Worm (Caenorhabditis elegans): ENCODE data around the gene F28H6.8.

F28H6.8 gene

DNA sequence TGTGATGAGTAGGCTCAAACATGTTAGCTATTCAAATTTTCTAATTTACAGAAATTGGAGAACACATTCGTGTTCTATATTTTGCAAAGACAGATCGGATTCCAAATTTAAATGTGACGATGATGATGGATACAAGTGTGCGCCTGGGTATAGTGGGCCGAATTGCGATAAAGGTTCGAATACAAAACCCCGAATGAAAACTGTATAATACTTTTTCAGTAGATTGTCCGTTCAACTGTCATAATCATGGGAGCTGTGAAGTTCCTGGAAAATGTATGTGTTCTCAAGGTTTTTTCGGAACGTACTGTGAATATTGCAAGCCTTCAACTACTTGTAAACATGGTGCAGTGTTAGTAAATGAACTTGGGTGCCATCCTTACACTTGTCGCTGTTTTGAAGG is 43.2 kb downstream of the F28H6.8 start:
- TF ChIP-seq let-526 (GFP tag; IDR thresholded peaks at IDR 0.05) = no peak
- no peak for TF ChIP-seq efl-1 (GFP tag; optimal IDR thresholded peaks at IDR 0.05)
- TF ChIP-seq egrh-3 (GFP tag; IDR thresholded peaks at IDR 0.05) = no peak
- TF ChIP-seq cebp-2 (GFP tag; IDR thresholded peaks at IDR 0.05) = no peak
- no peak for TF ChIP-seq lag-1 (GFP tag; IDR thresholded peaks at IDR 0.05)
- no peak for TF ChIP-seq attf-5 (GFP tag; optimal IDR thresholded peaks at IDR 0.05)
- TF ChIP-seq Y95B8A.8 (GFP tag; IDR thresholded peaks at IDR 0.05) = no peak
- TF ChIP-seq D2030.7 (GFP tag; IDR thresholded peaks at IDR 0.05) = no peak
- TF ChIP-seq bed-1 (GFP tag; IDR thresholded peaks at IDR 0.05) = no peak
- TF ChIP-seq bed-2 (GFP tag; IDR thresholded peaks at IDR 0.05) = no peak
- no peak for TF ChIP-seq dpl-1 (GFP tag; optimal IDR thresholded peaks at IDR 0.05)
- no peak for TF ChIP-seq B0019.2 (GFP tag; conservative IDR thresholded peaks at IDR 0.05)
- TF ChIP-seq F49E8.2 (tag; optimal IDR thresholded peaks at IDR 0.05; ENCODE audit: insufficient read depth) = no peak
- TF ChIP-seq C17E4.6 (GFP tag; IDR thresholded peaks at IDR 0.05) = no peak

ce11 chrX:14090089-14090488 is 44.1 kb downstream of the F28H6.8 start, which contains the start of gene dsl-4:
Gene dsl-4 (plus strand): TSS chrX:14090389.
- TF ChIP-seq F49E8.2 (tag; optimal IDR thresholded peaks at IDR 0.05; ENCODE audit: insufficient read depth) (no peak), repo-1 (tag; optimal IDR thresholded peaks at IDR 0.05) (no peak), unc-62 (GFP tag; optimal IDR thresholded peaks at IDR 0.05) (no peak), B0336.3 (GFP tag; IDR thresholded peaks at IDR 0.05) (no peak), attf-5 (GFP tag; optimal IDR thresholded peaks at IDR 0.05) (no peak), dox-1 (GFP tag; IDR thresholded peaks at IDR 0.05) (no peak), lin-40 (tag; optimal IDR thresholded peaks at IDR 0.05) (no peak), cebp-2 (GFP tag; IDR thresholded peaks at IDR 0.05) (no peak), K12H6.12 (tag; optimal IDR thresholded peaks at IDR 0.05) (no peak), madf-8 (GFP tag; conservative IDR thresholded peaks at IDR 0.05) (no peak)

- TF ChIP-seq hlh-26 (GFP tag; conservative IDR thresholded peaks at IDR 0.05) (no peak), ceh-79 (tag; optimal IDR thresholded peaks at IDR 0.05) (no peak), F22D6.2 (tag; optimal IDR thresholded peaks at IDR 0.05) (no peak), nfyb-1 (GFP tag; IDR thresholded peaks at IDR 0.05) (no peak), B0019.2 (GFP tag; conservative IDR thresholded peaks at IDR 0.05) (no peak), ama-1 (optimal IDR thresholded peaks at IDR 0.05) (no peak), ama-1 (GFP tag; optimal IDR thresholded peaks at IDR 0.05) (no peak), B0035.1 (tag; optimal IDR thresholded peaks at IDR 0.05) (no peak), F57C9.4 (tag; optimal IDR thresholded peaks at IDR 0.05) (no peak), efl-1 (GFP tag; optimal IDR thresholded peaks at IDR 0.05) (no peak), mes-4 (tag; optimal IDR thresholded peaks at IDR 0.05) (no peak), tlf-1 (GFP tag; optimal IDR thresholded peaks at IDR 0.05) (no peak), ceh-58 (GFP tag; IDR thresholded peaks at IDR 0.05) (no peak), mel-28 (tag; optimal IDR thresholded peaks at IDR 0.05; ENCODE audit: borderline replicate concordance) (no peak), attf-6 (GFP tag; IDR thresholded peaks at IDR 0.05) (no peak)
Observed at ce11 chrX:14085208-14085607, 48.9 kb downstream of the F28H6.8 start, which contains the start of gene F16B12.1. Gene F16B12.1 (plus strand): TSS chrX:14085508.

DNA sequence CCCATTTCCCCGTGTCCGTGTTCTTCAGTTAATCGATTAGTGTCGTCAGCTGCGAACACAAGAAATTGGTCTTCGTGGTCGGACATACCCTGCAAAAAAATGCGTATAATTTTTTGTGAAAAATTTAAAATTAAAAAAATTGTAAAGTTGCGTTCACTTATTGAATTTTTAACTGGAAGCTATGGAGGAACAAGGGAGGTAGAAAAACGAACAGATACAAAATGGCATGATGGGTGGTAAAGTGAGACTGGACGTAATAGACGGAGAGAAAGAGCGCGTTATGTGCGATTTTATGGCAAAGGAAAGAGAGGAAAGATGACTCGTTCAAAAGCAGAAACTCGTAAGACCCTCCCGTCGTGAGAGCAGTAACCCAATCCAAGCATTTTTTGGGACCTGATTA is 49.9 kb downstream of the F28H6.8 start, which contains the start of gene C33G3.6:
C33G3.6 (minus strand) TSS at position 101 of the 400 bp plus-strand sequence.
- TF ChIP-seq unc-130 (GFP tag; optimal IDR thresholded peaks at IDR 0.05) (no peak), sdz-38 (tag; optimal IDR thresholded peaks at IDR 0.05) (no peak), pbrm-1 (GFP tag; IDR thresholded peaks at IDR 0.05) (no peak), bed-1 (GFP tag; IDR thresholded peaks at IDR 0.05) (no peak), him-1 (tag; optimal IDR thresholded peaks at IDR 0.05) (no peak), sptf-2 (GFP tag; optimal IDR thresholded peaks at IDR 0.05) (no peak), ztf-3 (GFP tag; optimal IDR thresholded peaks at IDR 0.05) (no peak), attf-5 (GFP tag; optimal IDR thresholded peaks at IDR 0.05) (no peak), cebp-1 (GFP tag; IDR thresholded peaks at IDR 0.05) (no peak), cebp-1 (tag; optimal IDR thresholded peaks at IDR 0.05) (no peak), attf-3 (GFP tag; conservative IDR thresholded peaks at IDR 0.05) (no peak), Y53F4B.3 (GFP tag; IDR thresholded peaks at IDR 0.05) (no peak), snpc-4 (GFP tag; optimal IDR thresholded peaks at IDR 0.05) (no peak), snpc-4 (tag; optimal IDR thresholded peaks at IDR 0.05) (no peak), madf-8 (GFP tag; conservative IDR thresholded peaks at IDR 0.05) (no peak), tbx-9 (tag; optimal IDR thresholded peaks at IDR 0.05; ENCODE audit: borderline replicate concordance) (no peak), dpff-1 (tag; optimal IDR thresholded peaks at IDR 0.05) (no peak)
